Worm (Caenorhabditis elegans) whole organism, L4 larva: ENCODE results near the gene F53B7.7.

Source experiments
- F10B5.3 ChIP-seq: sonication (generic microtip); optimal IDR thresholded peaks from 2 replicates; lab custom pipeline; 2016; ENCODE audit warnings: mild to moderate bottlenecking, missing genetic modification characterization, missing compliant biosample characterization
- F49E8.2 ChIP-seq: sonication (generic microtip); optimal IDR thresholded peaks from 2 replicates; lab custom pipeline; 2016; ENCODE audit warnings: missing compliant biosample characterization, mild to moderate bottlenecking, missing genetic modification characterization, borderline replicate concordance
- R02D3.7 ChIP-seq: fragments of 150-350 bp; sonication (generic microtip); optimal IDR thresholded peaks from 3 replicates; lab custom pipeline; 2014; ENCODE audit warnings: missing biosample characterization, missing genetic modification characterization
- T20F7.1 ChIP-seq: fragments of 200-800 bp; sonication (Bioruptor generic); optimal IDR thresholded peaks from 2 replicates; lab custom pipeline; 2018; ENCODE audit warnings: mild to moderate bottlenecking, missing genetic modification characterization, missing compliant biosample characterization
- T26A8.4 ChIP-seq: fragments of 200-800 bp; sonication (Bioruptor generic); IDR thresholded peaks from 2 replicates; pipeline ENCODE4 v1.3.6; 2022; ENCODE audit warnings: missing genetic modification characterization, missing compliant biosample characterization
- Y48G9A.11 ChIP-seq: fragments of 200-800 bp; sonication (Bioruptor generic); IDR thresholded peaks from 2 replicates; pipeline ENCODE4 v1.3.6; 2022; ENCODE audit warnings: missing genetic modification reagents, missing genetic modification characterization, missing compliant biosample characterization
- Y5F2A.4 ChIP-seq: fragments of 200-800 bp; sonication (Bioruptor generic); optimal IDR thresholded peaks from 2 replicates; lab custom pipeline; 2018; ENCODE audit warnings: mild to moderate bottlenecking, missing genetic modification characterization, missing compliant biosample characterization
- Y75B8A.6 ChIP-seq: fragments of 200-800 bp; sonication (Bioruptor generic); IDR thresholded peaks from 2 replicates; pipeline ENCODE4 v1.3.6; 2022; ENCODE audit warnings: missing genetic modification reagents, missing genetic modification characterization, missing compliant biosample characterization
- aha-1 ChIP-seq: fragments of 150-350 bp; peaks from one replicate; lab custom pipeline; 2014; ENCODE audit warnings: missing biosample characterization, missing genetic modification characterization
- aly-2 ChIP-seq: sonication (generic microtip); optimal IDR thresholded peaks from 2 replicates; lab custom pipeline; 2018; ENCODE audit warnings: missing biosample characterization, missing genetic modification characterization
- arid-1 ChIP-seq: fragments of 200-800 bp; sonication (Bioruptor generic); conservative IDR thresholded peaks from 2 replicates; pipeline ENCODE4 v1.3.6; 2022; ENCODE audit warnings: missing genetic modification reagents, missing genetic modification characterization, missing compliant biosample characterization
- ceh-20 ChIP-seq: fragments of 200-800 bp; sonication (Bioruptor generic); IDR thresholded peaks from 2 replicates; pipeline ENCODE4 v1.3.6; 2022; ENCODE audit warnings: missing genetic modification reagents, missing genetic modification characterization, missing compliant biosample characterization
- ceh-32 ChIP-seq: sonication (generic microtip); optimal IDR thresholded peaks from 2 replicates; lab custom pipeline; 2016; ENCODE audit warnings: mild to moderate bottlenecking, missing genetic modification characterization, missing compliant biosample characterization; ENCODE audit not compliant: poor library complexity
- ceh-62 ChIP-seq: sonication (generic microtip); optimal IDR thresholded peaks from 2 replicates; lab custom pipeline; 2017; ENCODE audit warnings: missing biosample characterization, missing genetic modification characterization
- ceh-82 ChIP-seq: sonication (generic microtip); optimal IDR thresholded peaks from 2 replicates; lab custom pipeline; 2017; ENCODE audit warnings: missing biosample characterization, missing genetic modification characterization
- ces-1 ChIP-seq: fragments of 150-350 bp; sonication (generic microtip); optimal IDR thresholded peaks from 4 replicates; lab custom pipeline; 2014; ENCODE audit warnings: missing biosample characterization, missing genetic modification reagents, missing genetic modification characterization
- daf-12 ChIP-seq: fragments of 150-350 bp; optimal IDR thresholded peaks from 2 replicates; lab custom pipeline; 2014; ENCODE audit warnings: missing biosample characterization, missing genetic modification reagents, missing genetic modification characterization
- daf-16 ChIP-seq, 3 experiments: sonication (generic microtip); optimal IDR thresholded peaks; 2 replicates each; lab custom pipeline; 2016 to 2017; ENCODE audit warnings: missing genetic modification characterization in 3 of 3, missing genetic modification reagents in 3 of 3, mild to moderate bottlenecking in 2 of 3, missing compliant biosample characterization in 2 of 3, missing biosample characterization in 1 of 3, moderate library complexity in 1 of 3
- fkh-10 ChIP-seq: fragments of 150-350 bp; optimal IDR thresholded peaks from 2 replicates; lab custom pipeline; 2014; ENCODE audit warnings: missing biosample characterization, missing genetic modification reagents, missing genetic modification characterization
- lim-7 ChIP-seq: fragments of 200-800 bp; sonication (Bioruptor generic); IDR thresholded peaks from 2 replicates; pipeline ENCODE4 v1.3.6; 2022; ENCODE audit warnings: missing genetic modification characterization, missing compliant biosample characterization
- lin-13 ChIP-seq: fragments of 150-350 bp; optimal IDR thresholded peaks from 2 replicates; lab custom pipeline; 2014; ENCODE audit warnings: missing biosample characterization, missing genetic modification reagents, missing genetic modification characterization
- lin-15B ChIP-seq: fragments of 150-350 bp; sonication (generic microtip); optimal IDR thresholded peaks from 3 replicates; lab custom pipeline; 2014; ENCODE audit warnings: missing biosample characterization, missing genetic modification characterization
- mdt-29 ChIP-seq: fragments of 200-800 bp; sonication (Bioruptor generic); IDR thresholded peaks from 2 replicates; pipeline ENCODE4 v1.3.6; 2022; ENCODE audit warnings: missing genetic modification reagents, missing genetic modification characterization, missing compliant biosample characterization
- mep-1 ChIP-seq: fragments of 150-350 bp; sonication (generic microtip); optimal IDR thresholded peaks from 3 replicates; lab custom pipeline; 2014; ENCODE audit warnings: missing biosample characterization, missing genetic modification characterization
- mes-2 ChIP-seq: sonication (generic microtip); optimal IDR thresholded peaks from 2 replicates; lab custom pipeline; 2016; ENCODE audit warnings: missing genotype, mild to moderate bottlenecking, missing genetic modification characterization, missing compliant biosample characterization; ENCODE audit not compliant: poor library complexity, severe bottlenecking
- mxl-2 ChIP-seq: fragments of 200-800 bp; sonication (Bioruptor generic); conservative IDR thresholded peaks from 2 replicates; pipeline ENCODE4 v1.3.6; 2022; ENCODE audit warnings: missing genetic modification reagents, missing genetic modification characterization, missing compliant biosample characterization
- nhr-10 ChIP-seq: fragments of 150-350 bp; optimal IDR thresholded peaks from 2 replicates; lab custom pipeline; 2014; ENCODE audit warnings: missing biosample characterization, missing genetic modification characterization
- nhr-28 ChIP-seq: fragments of 150-350 bp; optimal IDR thresholded peaks from 2 replicates; lab custom pipeline; 2014; ENCODE audit warnings: missing biosample characterization, missing genetic modification characterization
- pha-4 ChIP-seq, 2 experiments: fragments of 150-350 bp in 1 of 2; fragments of 200-800 bp in 1 of 2; sonication (Bioruptor generic) in 1 of 2; IDR thresholded peaks in 1 of 2; optimal IDR thresholded peaks in 1 of 2; 2 replicates each; pipeline versions ENCODE4 v1.3.6 to Lab custom; 2014 to 2022; ENCODE audit warnings: missing genetic modification characterization in 2 of 2, missing genetic modification reagents in 2 of 2, missing biosample characterization in 1 of 2, missing compliant biosample characterization in 1 of 2
- saeg-2 ChIP-seq: fragments of 200-800 bp; sonication (Bioruptor generic); IDR thresholded peaks from 2 replicates; pipeline ENCODE4 v1.3.6; 2022; ENCODE audit warnings: missing genetic modification reagents, missing genetic modification characterization, missing compliant biosample characterization
- set-16 ChIP-seq: fragments of 200-800 bp; sonication (Bioruptor generic); IDR thresholded peaks from 2 replicates; pipeline ENCODE4 v1.3.6; 2022; ENCODE audit warnings: missing genetic modification reagents, missing genetic modification characterization, missing compliant biosample characterization
- spr-1 ChIP-seq: sonication (generic microtip); optimal IDR thresholded peaks from 2 replicates; lab custom pipeline; 2016; ENCODE audit warnings: mild to moderate bottlenecking, missing genetic modification characterization, missing compliant biosample characterization
- spr-3 ChIP-seq: fragments of 200-800 bp; sonication (Bioruptor generic); optimal IDR thresholded peaks from 2 replicates; lab custom pipeline; 2018; ENCODE audit warnings: mild to moderate bottlenecking, missing genetic modification characterization, missing compliant biosample characterization
- unc-62 ChIP-seq, 3 experiments: fragments of 150-350 bp in 1 of 3; sonication (generic microtip); optimal IDR thresholded peaks in 2 of 3; peaks in 1 of 3; 1 replicate in 1 of 3; 2 replicates in 2 of 3; lab custom pipeline; 2014 to 2017; ENCODE audit warnings: missing biosample characterization in 3 of 3, missing genetic modification characterization in 3 of 3, missing genetic modification reagents in 3 of 3, missing genotype in 1 of 3
- zip-11 ChIP-seq: fragments of 200-800 bp; sonication (Bioruptor generic); IDR thresholded peaks from 2 replicates; pipeline ENCODE4 v1.3.6; 2022; ENCODE audit warnings: missing genetic modification characterization, missing compliant biosample characterization

The F53B7.7 gene

DNA sequence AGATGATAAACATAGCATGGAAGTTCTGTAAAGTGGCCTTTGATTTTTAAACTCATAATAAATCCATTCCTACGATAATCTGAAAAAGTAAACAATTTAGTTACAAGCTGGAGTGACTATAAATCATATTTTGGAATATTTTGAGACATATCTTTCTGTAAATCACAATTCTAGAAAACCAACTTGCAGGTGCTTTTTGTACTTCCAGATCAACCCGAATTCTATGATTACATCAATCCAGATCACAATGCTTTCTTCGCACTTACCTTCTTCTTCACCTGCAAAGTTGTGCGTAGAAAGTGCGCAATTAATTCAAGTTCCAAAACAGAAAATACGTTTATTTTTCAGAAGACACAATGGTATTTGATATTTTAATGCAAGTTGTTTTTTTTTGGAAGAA, 15.9 kb downstream of the F53B7.7 start:
- TF ChIP-seq Y75B8A.6 (GFP tag; lab: Robert Waterston, UW): no peak
- no peak for TF ChIP-seq mxl-2 (GFP tag; lab: Robert Waterston, UW)
- no peak for TF ChIP-seq lin-15B
- no peak for TF ChIP-seq arid-1
- TF ChIP-seq T26A8.4 (GFP tag; lab: Robert Waterston, UW): no peak
- no peak for TF ChIP-seq spr-1
- no peak for TF ChIP-seq T20F7.1
- no peak for TF ChIP-seq F49E8.2 (tag; lab: Kevin White, UChicago)
- TF ChIP-seq daf-12: no peak
- no peak for TF ChIP-seq R02D3.7 (tag; lab: Kevin White, UChicago)
- TF ChIP-seq zip-11 (GFP tag; lab: Robert Waterston, UW): no peak
- TF ChIP-seq spr-3 (GFP tag; lab: Kevin White, UChicago): no peak
- no peak for TF ChIP-seq ceh-32 (tag; lab: Kevin White, UChicago)
- no peak for TF ChIP-seq set-16 (GFP tag; lab: Robert Waterston, UW)
- TF ChIP-seq ceh-82 (tag; lab: Kevin White, UChicago): no peak
- TF ChIP-seq Y5F2A.4 (GFP tag; lab: Kevin White, UChicago): no peak
- TF ChIP-seq Y48G9A.11 (GFP tag; lab: Robert Waterston, UW): no peak
- TF ChIP-seq lin-13 (GFP tag; lab: Kevin White, UChicago): no peak
- TF ChIP-seq, all 104 proteins: peak for 0

DNA sequence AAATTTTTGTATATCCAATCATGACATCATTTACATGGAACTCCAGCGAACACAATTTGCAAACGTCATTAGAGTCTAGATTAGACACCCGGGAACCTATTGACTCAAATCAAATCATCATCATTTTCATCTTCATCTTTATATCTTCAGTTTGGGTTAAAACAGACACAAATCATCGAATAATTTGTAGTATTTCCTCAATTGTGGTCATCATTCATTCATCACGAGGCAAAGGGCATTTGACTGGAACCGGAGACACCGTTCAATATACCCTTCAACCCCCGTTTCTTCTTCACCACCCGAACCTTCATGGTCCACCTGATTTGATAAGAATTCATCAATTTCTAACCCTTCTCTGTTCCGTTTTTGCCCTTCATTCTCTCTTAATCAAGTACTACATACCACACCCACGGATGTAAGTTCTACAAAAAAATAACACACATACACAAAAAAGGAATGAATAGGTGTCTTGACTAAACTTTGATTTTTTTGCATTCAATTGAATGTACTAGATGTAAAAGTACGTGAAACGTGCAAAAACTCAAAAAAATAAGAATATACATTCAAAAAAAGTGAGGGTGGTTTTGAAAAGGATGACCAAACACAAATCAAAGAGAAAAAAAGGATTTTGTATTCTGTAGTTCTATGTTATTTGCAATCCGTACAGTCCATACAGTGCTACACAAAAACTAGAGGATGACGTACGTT, 18.1 kb downstream of the F53B7.7 start:
- TF ChIP-seq nhr-28 (tag; lab: Kevin White, UChicago) (peak; percentile 69), pha-4 (GFP tag; IDR thresholded peaks at IDR 0.05; lab: Robert Waterston, UW) (no peak), pha-4 (tag; optimal IDR thresholded peaks at IDR 0.05; lab: Kevin White, UChicago) (no peak)

DNA sequence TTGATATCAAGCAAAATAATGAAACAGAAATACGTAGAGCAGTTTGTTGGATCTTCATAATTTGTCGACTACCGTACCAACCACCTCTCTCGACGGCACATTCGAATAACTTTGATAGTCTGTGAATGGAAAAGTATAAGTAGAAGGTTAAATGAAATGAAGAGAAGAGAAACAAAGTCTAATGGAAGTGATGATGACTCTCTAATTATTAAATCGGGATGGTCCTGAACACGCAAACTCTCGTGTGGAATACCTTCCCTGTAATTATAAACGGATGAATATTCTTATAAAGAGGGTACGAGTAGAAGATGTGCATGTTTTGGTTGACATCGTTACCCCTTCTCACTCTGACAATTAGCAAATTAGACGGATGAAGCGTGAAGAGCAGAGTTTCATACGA, 23.9 kb downstream of the F53B7.7 start, which contains the start of the genes C13G3.12 and hot-6:
TSS of gene C13G3.12 (minus strand) at position 101 of the 400 bp plus-strand sequence.
TSS of gene hot-6 (minus strand) at position 121 of the 400 bp plus-strand sequence.
- TF ChIP-seq ces-1 (GFP tag; lab: Kevin White, UChicago) (no peak), ceh-20 (GFP tag; lab: Robert Waterston, UW) (no peak), lin-13 (GFP tag; lab: Kevin White, UChicago) (no peak), aha-1 (tag; lab: Kevin White, UChicago) (peak; percentile 86)

DNA sequence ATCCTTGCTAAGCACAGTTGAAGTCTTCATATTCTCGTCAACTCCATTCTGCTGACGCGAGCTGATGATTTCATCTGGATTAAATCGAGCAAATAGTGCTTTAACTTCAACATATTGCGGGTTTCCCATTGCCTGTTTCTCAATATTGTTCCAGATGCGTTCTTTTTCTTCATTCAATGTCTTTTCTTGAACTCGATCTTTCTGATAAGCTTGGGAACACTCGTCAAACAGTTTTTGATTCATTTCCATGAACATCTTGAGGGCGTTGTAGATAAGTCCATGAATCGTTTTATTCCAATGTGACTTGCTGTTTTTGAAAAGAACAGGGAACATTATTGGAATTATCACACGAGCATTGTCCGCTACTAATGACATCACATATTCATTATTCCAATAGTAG, 28.8 kb downstream of the F53B7.7 start:
- TF ChIP-seq mes-2 (tag; lab: Kevin White, UChicago) (no peak), R02D3.7 (tag; lab: Kevin White, UChicago) (no peak), ceh-62 (tag; lab: Kevin White, UChicago) (no peak), mep-1 (tag; lab: Kevin White, UChicago) (no peak), daf-16 (GFP tag; optimal IDR thresholded peaks at IDR 0.05; lab: Kevin White, UChicago) (no peak), daf-16 (tag; optimal IDR thresholded peaks at IDR 0.05; lab: Kevin White, UChicago) (no peak), ceh-82 (tag; lab: Kevin White, UChicago) (no peak), lim-7 (GFP tag; lab: Robert Waterston, UW) (no peak), F10B5.3 (no peak), saeg-2 (no peak), aly-2 (no peak), nhr-10 (tag; lab: Kevin White, UChicago) (no peak), aha-1 (tag; lab: Kevin White, UChicago) (peak; percentile 92), Y75B8A.6 (GFP tag; lab: Robert Waterston, UW) (no peak), mdt-29 (GFP tag; lab: Robert Waterston, UW) (no peak), unc-62 (GFP tag; optimal IDR thresholded peaks at IDR 0.05 in 1 of 2; lab: Kevin White, UChicago) (peak in 1 of 2 experiments; percentile 60), unc-62 (tag; optimal IDR thresholded peaks at IDR 0.05; lab: Kevin White, UChicago) (no peak), fkh-10 (GFP tag; lab: Kevin White, UChicago) (no peak)
